Worm (Caenorhabditis elegans) whole organism, L3 larva: Measurements from ENCODE around the gene R09H10.5.

Source experiments
- R02D3.7 ChIP-seq: fragments of 150-350 bp; optimal IDR thresholded peaks from 2 replicates; lab custom pipeline; 2014; ENCODE audit warnings: missing biosample characterization, missing genetic modification characterization
- ceh-82 ChIP-seq: fragments of 150-350 bp; optimal IDR thresholded peaks from 2 replicates; lab custom pipeline; 2014; ENCODE audit warnings: missing biosample characterization, missing genetic modification characterization
- pha-4 ChIP-seq: fragments of 150-350 bp; optimal IDR thresholded peaks from 2 replicates; lab custom pipeline; 2014; ENCODE audit warnings: missing biosample characterization, missing genetic modification reagents, missing genetic modification characterization
- pqm-1 ChIP-seq: fragments of 150-350 bp; optimal IDR thresholded peaks from 2 replicates; lab custom pipeline; 2017; ENCODE audit warnings: missing biosample characterization, missing genetic modification characterization, inconsistent platforms
- snpc-4 ChIP-seq: fragments of 150-350 bp; optimal IDR thresholded peaks from 2 replicates; lab custom pipeline; 2014; ENCODE audit warnings: missing biosample characterization, missing genetic modification characterization
- unc-39 ChIP-seq: sonication (generic microtip); optimal IDR thresholded peaks from 4 replicates; lab custom pipeline; 2017; ENCODE audit warnings: missing biosample characterization, missing genetic modification characterization
- ztf-4 ChIP-seq: fragments of 150-350 bp; optimal IDR thresholded peaks from 2 replicates; lab custom pipeline; 2014; ENCODE audit warnings: missing biosample characterization, missing genetic modification characterization

ce11 chrIV:10602644-10603043 is 26.0 kb downstream of the R09H10.5 start, which contains the start of gene R09H10.2:
- no peak for TF ChIP-seq ceh-82 (tag; lab: Kevin White, UChicago)
- no peak for TF ChIP-seq pha-4
- no peak for TF ChIP-seq unc-39 (tag; lab: Kevin White, UChicago)
- TF ChIP-seq pqm-1: no peak
- TF ChIP-seq R02D3.7 (tag; lab: Kevin White, UChicago): no peak
- TF ChIP-seq ztf-4: no peak
- TF ChIP-seq snpc-4 (tag; lab: Kevin White, UChicago): no peak
